Worm (Caenorhabditis elegans) whole organism, midembryonic: ENCODE measurements around the gene F21D5.3.

Experiments used
- T22C8.4 ChIP-seq: fragments of 200-800 bp; sonication (Bioruptor generic); IDR thresholded peaks from 2 replicates; pipeline ENCODE4 v1.3.6; 2022; ENCODE audit warnings: missing genetic modification characterization, missing compliant biosample characterization
- cog-1 ChIP-seq: sonication (generic microtip); optimal IDR thresholded peaks from 2 replicates; lab custom pipeline; 2016; ENCODE audit warnings: missing genetic modification characterization, missing compliant biosample characterization
- flt-1 ChIP-seq: fragments of 200-800 bp; sonication (Bioruptor generic); IDR thresholded peaks from 2 replicates; pipeline ENCODE4 v1.3.6; 2022; ENCODE audit warnings: missing genetic modification characterization, missing compliant biosample characterization
- klf-2 ChIP-seq: fragments of 200-800 bp; sonication (Bioruptor generic); conservative IDR thresholded peaks from 2 replicates; pipeline ENCODE4 v1.3.6; 2022; ENCODE audit warnings: missing genetic modification reagents, missing genetic modification characterization, missing compliant biosample characterization
- med-1 ChIP-seq: sonication (generic microtip); optimal IDR thresholded peaks from 2 replicates; lab custom pipeline; 2017; ENCODE audit warnings: missing genetic modification characterization, mild to moderate bottlenecking, missing compliant biosample characterization, antibody characterized with exemption, missing genetic modification reagents; ENCODE audit not compliant: insufficient read depth
- ref-1 ChIP-seq: fragments of 200-800 bp; sonication (Bioruptor generic); conservative IDR thresholded peaks from 2 replicates; pipeline ENCODE4 v1.3.6; 2022; ENCODE audit warnings: missing genetic modification reagents, missing genetic modification characterization, missing compliant biosample characterization
- tab-1 ChIP-seq: fragments of 200-800 bp; sonication (Bioruptor generic); IDR thresholded peaks from 2 replicates; pipeline ENCODE4 v1.3.6; 2022; ENCODE audit warnings: missing genetic modification characterization, missing compliant biosample characterization

DNA sequence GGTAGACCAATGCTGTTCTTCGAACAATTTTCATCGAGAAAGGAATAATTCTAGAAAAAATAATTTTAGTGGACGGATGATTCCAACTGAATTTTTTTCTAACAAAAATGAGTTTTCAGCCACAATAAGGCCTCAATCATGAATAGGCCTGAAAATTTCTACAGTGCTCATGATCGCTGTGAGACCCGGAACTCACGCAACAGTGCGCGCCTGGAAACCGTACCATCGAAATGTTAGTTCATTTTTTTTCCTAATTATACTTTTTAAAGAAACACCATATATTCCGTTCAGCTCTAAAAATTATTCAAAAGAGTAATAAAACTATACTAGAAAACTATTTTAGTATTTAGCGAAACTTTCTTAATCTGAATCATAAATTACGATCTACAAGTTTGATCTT is 5.7 kb upstream of the F21D5.3 start:
- no peak for TF ChIP-seq T22C8.4
- no peak for TF ChIP-seq ref-1
- TF ChIP-seq tab-1 (GFP tag; lab: Robert Waterston, UW) = no peak
- TF ChIP-seq flt-1 (GFP tag; lab: Robert Waterston, UW) = no peak
- no peak for TF ChIP-seq klf-2 (GFP tag; lab: Robert Waterston, UW)
- TF ChIP-seq cog-1 (tag; lab: Kevin White, UChicago) = no peak
- no peak for TF ChIP-seq med-1 (GFP tag; lab: Kevin White, UChicago)
